Fruit fly (Drosophila melanogaster) S2 (cell line): Measurements from ENCODE around the gene CG14105.

Source experiments
- CG8478 ChIP-seq: fragments of >200 bp; optimal IDR thresholded peaks from 2 replicates; lab custom pipeline; 2018
- CTCF ChIP-seq, 2 experiments: fragments of >200 bp; optimal IDR thresholded peaks; 2 replicates each; lab custom pipeline; 2018

dm6 chr3L:13377657-13378056, 48.8 kb downstream of the CG14105 start, which contains the start of gene CG14111:
- TF ChIP-seq CG8478 = no peak
- no peak for TF ChIP-seq CTCF (optimal IDR thresholded peaks at IDR 0.05; lab: Kevin White, UChicago)
